Worm (Caenorhabditis elegans): ENCODE data around the gene F53G2.2.

The F53G2.2 gene

ce11 chrII:2468885-2469284 is 12.8 kb upstream of the F53G2.2 start:
- TF ChIP-seq skn-1 (tag; optimal IDR thresholded peaks at IDR 0.05) (no peak), nhr-25 (tag; optimal IDR thresholded peaks at IDR 0.05) (no peak), crh-2 (tag; optimal IDR thresholded peaks at IDR 0.05) (no peak), nhr-12 (tag; optimal IDR thresholded peaks at IDR 0.05) (no peak), zag-1 (tag; optimal IDR thresholded peaks at IDR 0.05) (no peak), nhr-23 (tag; optimal IDR thresholded peaks at IDR 0.05) (no peak), ceh-82 (tag; optimal IDR thresholded peaks at IDR 0.05) (no peak), Y55F3AM.14 (GFP tag; optimal IDR thresholded peaks at IDR 0.05) (no peak), blmp-1 (tag; optimal IDR thresholded peaks at IDR 0.05; ENCODE audit: insufficient read depth) (no peak), nhr-21 (tag; optimal IDR thresholded peaks at IDR 0.05) (no peak)

ce11 chrII:2473270-2473669 is 8.5 kb upstream of the F53G2.2 start, which contains the start of gene tsr-1:
Gene tsr-1 (minus strand): TSS chrII:2473370.
- TF ChIP-seq ZK546.5 (tag; optimal IDR thresholded peaks at IDR 0.05) = no peak
- TF ChIP-seq unc-55 (GFP tag; optimal IDR thresholded peaks at IDR 0.05) = no peak
- no peak for TF ChIP-seq nhr-25 (tag; optimal IDR thresholded peaks at IDR 0.05)
- TF ChIP-seq elt-3 (tag; optimal IDR thresholded peaks at IDR 0.05) = no peak
- TF ChIP-seq sma-3 (GFP tag; optimal IDR thresholded peaks at IDR 0.05) = no peak
- no peak for TF ChIP-seq sem-4 (tag; optimal IDR thresholded peaks at IDR 0.05)
- no peak for TF ChIP-seq nhr-6 (tag; optimal IDR thresholded peaks at IDR 0.05)
- no peak for TF ChIP-seq nhr-129 (tag; optimal IDR thresholded peaks at IDR 0.05)
- no peak for TF ChIP-seq blmp-1 (tag; optimal IDR thresholded peaks at IDR 0.05; ENCODE audit: insufficient read depth)
- no peak for TF ChIP-seq alr-1 (tag; optimal IDR thresholded peaks at IDR 0.05)
- no peak for TF ChIP-seq skn-1 (tag; optimal IDR thresholded peaks at IDR 0.05)

ce11 chrII:2478543-2478942 is 3.2 kb upstream of the F53G2.2 start, which contains the start of gene mnat-1:
Gene mnat-1 (minus strand): TSS chrII:2478643.
- no peak for TF ChIP-seq crh-2 (tag; optimal IDR thresholded peaks at IDR 0.05)
- TF ChIP-seq ceh-82 (tag; optimal IDR thresholded peaks at IDR 0.05) = no peak
- no peak for TF ChIP-seq ztf-11 (tag; optimal IDR thresholded peaks at IDR 0.05)
- no peak for TF ChIP-seq nhr-21 (tag; optimal IDR thresholded peaks at IDR 0.05)

ce11 chrII:2479047-2479446 is 2.7 kb upstream of the F53G2.2 start, which contains the start of gene F53G2.12:
Gene F53G2.12 (minus strand): TSS chrII:2479090.
- TF ChIP-seq mab-5 (tag; optimal IDR thresholded peaks at IDR 0.05) (no peak), nhr-12 (tag; optimal IDR thresholded peaks at IDR 0.05) (no peak), lsy-2 (tag; optimal IDR thresholded peaks at IDR 0.05) (peak; percentile 39 to 59), nhr-10 (tag; optimal IDR thresholded peaks at IDR 0.05) (no peak), unc-55 (GFP tag; optimal IDR thresholded peaks at IDR 0.05) (peak; percentile 51), lin-13 (GFP tag; optimal IDR thresholded peaks at IDR 0.05) (peak; percentile 20)

ce11 chrII:2480099-2480498 is 1.6 kb upstream of the F53G2.2 start, which contains the start of gene F53G2.3:
Gene F53G2.3 (plus strand): TSS chrII:2480399.
- TF ChIP-seq nhr-12 (tag; optimal IDR thresholded peaks at IDR 0.05) (no peak), dmd-4 (tag; optimal IDR thresholded peaks at IDR 0.05) (no peak), zag-1 (tag; optimal IDR thresholded peaks at IDR 0.05) (no peak), alr-1 (tag; optimal IDR thresholded peaks at IDR 0.05) (no peak), unc-55 (GFP tag; optimal IDR thresholded peaks at IDR 0.05) (no peak), mab-5 (tag; optimal IDR thresholded peaks at IDR 0.05) (no peak), mdl-1 (tag; optimal IDR thresholded peaks at IDR 0.05) (no peak), gmeb-1 (tag; optimal IDR thresholded peaks at IDR 0.05) (no peak), egl-27 (tag; optimal IDR thresholded peaks at IDR 0.05) (no peak), elt-3 (tag; optimal IDR thresholded peaks at IDR 0.05) (no peak), lin-13 (GFP tag; optimal IDR thresholded peaks at IDR 0.05) (no peak), F13H6.1 (tag; optimal IDR thresholded peaks at IDR 0.05) (no peak), aly-2 (tag; optimal IDR thresholded peaks at IDR 0.05) (no peak), ztf-4 (tag; optimal IDR thresholded peaks at IDR 0.05) (no peak), elt-1 (tag; optimal IDR thresholded peaks at IDR 0.05) (no peak), ceh-82 (tag; optimal IDR thresholded peaks at IDR 0.05) (no peak), ama-1 (optimal IDR thresholded peaks at IDR 0.05) (no peak), nhr-77 (tag; optimal IDR thresholded peaks at IDR 0.05) (no peak), sma-3 (GFP tag; optimal IDR thresholded peaks at IDR 0.05) (no peak), unc-62 (GFP tag; optimal IDR thresholded peaks at IDR 0.05) (no peak)
